Worm (Caenorhabditis elegans) whole organism, midembryonic: ENCODE measurements around the gene Y50E8A.22.

ENCODE experiments used
- T22C8.4 ChIP-seq: fragments of 200-800 bp; sonication (Bioruptor generic); IDR thresholded peaks from 2 replicates; pipeline ENCODE4 v1.3.6; 2022; ENCODE audit warnings: missing genetic modification characterization, missing compliant biosample characterization
- cog-1 ChIP-seq: sonication (generic microtip); optimal IDR thresholded peaks from 2 replicates; lab custom pipeline; 2016; ENCODE audit warnings: missing genetic modification characterization, missing compliant biosample characterization
- flt-1 ChIP-seq: fragments of 200-800 bp; sonication (Bioruptor generic); IDR thresholded peaks from 2 replicates; pipeline ENCODE4 v1.3.6; 2022; ENCODE audit warnings: missing genetic modification characterization, missing compliant biosample characterization
- klf-2 ChIP-seq: fragments of 200-800 bp; sonication (Bioruptor generic); conservative IDR thresholded peaks from 2 replicates; pipeline ENCODE4 v1.3.6; 2022; ENCODE audit warnings: missing genetic modification reagents, missing genetic modification characterization, missing compliant biosample characterization
- med-1 ChIP-seq: sonication (generic microtip); optimal IDR thresholded peaks from 2 replicates; lab custom pipeline; 2017; ENCODE audit warnings: missing genetic modification characterization, mild to moderate bottlenecking, missing compliant biosample characterization, antibody characterized with exemption, missing genetic modification reagents; ENCODE audit not compliant: insufficient read depth
- ref-1 ChIP-seq: fragments of 200-800 bp; sonication (Bioruptor generic); conservative IDR thresholded peaks from 2 replicates; pipeline ENCODE4 v1.3.6; 2022; ENCODE audit warnings: missing genetic modification reagents, missing genetic modification characterization, missing compliant biosample characterization
- tab-1 ChIP-seq: fragments of 200-800 bp; sonication (Bioruptor generic); IDR thresholded peaks from 2 replicates; pipeline ENCODE4 v1.3.6; 2022; ENCODE audit warnings: missing genetic modification characterization, missing compliant biosample characterization
- ztf-23 ChIP-seq: fragments of 200-800 bp; sonication (Bioruptor generic); IDR thresholded peaks from 2 replicates; pipeline ENCODE4 v1.3.6; 2022; ENCODE audit warnings: missing genetic modification reagents, missing genetic modification characterization, missing compliant biosample characterization
- ztf-29 ChIP-seq: fragments of 200-800 bp; sonication (Bioruptor generic); IDR thresholded peaks from 2 replicates; pipeline ENCODE4 v1.3.6; 2022; ENCODE audit warnings: missing genetic modification reagents, missing genetic modification characterization, missing compliant biosample characterization

Y50E8A.22 gene

DNA sequence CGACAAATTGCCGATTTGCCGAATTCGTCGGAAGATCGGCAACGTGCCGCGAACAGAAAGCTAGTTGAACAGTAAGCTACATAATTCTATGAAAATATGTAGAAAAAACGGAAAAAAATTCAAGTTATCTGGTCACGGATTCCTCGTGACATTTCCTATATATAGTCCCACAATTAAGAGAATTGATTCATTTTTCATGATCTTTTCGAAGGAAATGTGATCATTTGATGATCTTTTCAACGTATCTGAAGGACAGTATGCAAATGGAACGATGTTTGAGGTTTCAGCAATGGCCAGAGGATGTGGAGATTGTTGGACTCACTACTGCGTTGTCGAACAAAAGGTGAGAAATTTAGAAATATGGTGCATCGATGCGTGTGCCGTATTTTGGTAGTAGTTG, 40.9 kb downstream of the Y50E8A.22 start, which contains the start of gene R08A2.9:
R08A2.9 (plus strand) TSS at position 301 of the 400 bp plus-strand sequence.
- TF ChIP-seq ztf-23 (GFP tag; lab: Robert Waterston, UW) (no peak), T22C8.4 (GFP tag; lab: Robert Waterston, UW) (no peak), cog-1 (no peak), med-1 (GFP tag; lab: Kevin White, UChicago) (no peak), ztf-29 (GFP tag; lab: Robert Waterston, UW) (no peak), tab-1 (GFP tag; lab: Robert Waterston, UW) (no peak), ref-1 (no peak), flt-1 (no peak), klf-2 (GFP tag; lab: Robert Waterston, UW) (no peak)
